Fruit fly (Drosophila melanogaster) whole organism: ENCODE measurements around the gene CG31815.

ENCODE experiments used
- CG8478 ChIP-seq: fragments of >200 bp; optimal IDR thresholded peaks from 2 replicates; lab custom pipeline; 2018; ENCODE audit warnings: inconsistent platforms
- psq ChIP-seq: fragments of >200 bp; optimal IDR thresholded peaks from 2 replicates; lab custom pipeline; 2017

dm6 chr2L:16638349-16638748 is 32.7 kb downstream of the CG31815 start:
- TF ChIP-seq psq (lab: Kevin White, UChicago) (no peak), CG8478 (lab: Kevin White, UChicago) (no peak)
